Worm (Caenorhabditis elegans) whole organism, early embryonic: ENCODE measurements around the gene K08D10.13.

Experiments used
- B0310.2 ChIP-seq: sonication (generic microtip); optimal IDR thresholded peaks from 2 replicates; lab custom pipeline; 2016; ENCODE audit warnings: mild to moderate bottlenecking, missing genetic modification characterization, missing compliant biosample characterization
- F13C5.2 ChIP-seq: sonication (generic microtip); optimal IDR thresholded peaks from 2 replicates; lab custom pipeline; 2017; ENCODE audit warnings: mild to moderate bottlenecking, missing genetic modification characterization, inconsistent platforms, missing compliant biosample characterization
- aly-1 ChIP-seq: sonication (generic microtip); optimal IDR thresholded peaks from 2 replicates; lab custom pipeline; 2016; ENCODE audit warnings: missing genetic modification characterization, missing compliant biosample characterization
- ama-1 ChIP-seq: fragments of 150-350 bp; optimal IDR thresholded peaks from 2 replicates; lab custom pipeline; 2014
- ceh-13 ChIP-seq: fragments of 200-800 bp; sonication (Bioruptor generic); optimal IDR thresholded peaks from 2 replicates; lab custom pipeline; 2018; ENCODE audit warnings: mild to moderate bottlenecking, missing genetic modification characterization, missing compliant biosample characterization
- ets-7 ChIP-seq: sonication (generic microtip); optimal IDR thresholded peaks from 2 replicates; lab custom pipeline; 2016; ENCODE audit warnings: missing genotype, missing genetic modification characterization, missing compliant biosample characterization
- flt-1 ChIP-seq: fragments of 200-800 bp; sonication (Bioruptor generic); IDR thresholded peaks from 2 replicates; pipeline ENCODE4 v1.3.6; 2022; ENCODE audit warnings: missing genetic modification characterization, missing compliant biosample characterization
- hmg-4 ChIP-seq: fragments of 200-800 bp; sonication (Bioruptor generic); optimal IDR thresholded peaks from 2 replicates; lab custom pipeline; 2018; ENCODE audit warnings: mild to moderate bottlenecking, missing genetic modification characterization, missing compliant biosample characterization
- scrt-1 ChIP-seq: fragments of 200-800 bp; sonication (Bioruptor generic); IDR thresholded peaks from 2 replicates; pipeline ENCODE4 v1.3.6; 2022; ENCODE audit warnings: missing genetic modification characterization, missing compliant biosample characterization
- sea-1 ChIP-seq: fragments of 200-800 bp; sonication (Bioruptor generic); conservative IDR thresholded peaks from 2 replicates; pipeline ENCODE4 v1.3.6; 2022; ENCODE audit warnings: missing genetic modification characterization, missing compliant biosample characterization
- tra-4 ChIP-seq: sonication (generic microtip); optimal IDR thresholded peaks from 2 replicates; lab custom pipeline; 2017; ENCODE audit warnings: missing genetic modification characterization, missing compliant biosample characterization

DNA sequence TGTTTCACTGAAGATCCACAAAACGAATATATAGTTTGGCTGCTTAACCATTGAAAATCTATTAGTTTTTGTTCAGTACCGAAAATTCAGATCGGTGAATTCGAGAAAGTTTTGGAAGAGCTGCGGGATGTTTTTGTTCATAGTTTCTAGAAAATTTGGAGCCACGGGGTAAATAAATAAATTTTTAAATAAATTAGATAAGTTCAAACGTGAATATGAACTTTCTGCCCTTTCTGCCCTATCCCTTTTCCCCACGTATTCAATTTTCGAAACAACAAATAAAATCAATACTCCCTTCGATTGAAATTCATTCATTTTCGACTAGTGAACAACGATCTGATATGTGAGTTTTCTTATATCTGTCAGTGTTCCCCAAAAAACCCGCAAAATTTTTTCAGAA lies 9.3 kb downstream of the K08D10.13 start, which contains the start of gene scrm-5:
- TF ChIP-seq aly-1 (tag; lab: Kevin White, UChicago) (no peak), ets-7 (tag; lab: Kevin White, UChicago) (no peak), B0310.2 (tag; lab: Kevin White, UChicago) (no peak), ceh-13 (GFP tag; lab: Kevin White, UChicago) (no peak), hmg-4 (GFP tag; lab: Kevin White, UChicago) (no peak), ama-1 (lab: Kevin White, UChicago) (no peak), scrt-1 (GFP tag; lab: Robert Waterston, UW) (no peak), F13C5.2 (tag; lab: Kevin White, UChicago) (no peak), tra-4 (no peak), sea-1 (GFP tag; lab: Robert Waterston, UW) (no peak), flt-1 (no peak)
